Worm (Caenorhabditis elegans) whole organism, L4 larva: Measurements from ENCODE around the gene spr-2.

Experiments
- ZK337.2 ChIP-seq: fragments of 200-800 bp; sonication (Bioruptor generic); IDR thresholded peaks from 2 replicates; pipeline ENCODE4 v1.3.6; 2022; ENCODE audit warnings: missing genetic modification reagents, missing genetic modification characterization, missing compliant biosample characterization
- daf-16 ChIP-seq, 3 experiments: sonication (generic microtip); optimal IDR thresholded peaks; 2 replicates each; lab custom pipeline; 2016 to 2017; ENCODE audit warnings: missing genetic modification characterization in 3 of 3, missing genetic modification reagents in 3 of 3, mild to moderate bottlenecking in 2 of 3, missing compliant biosample characterization in 2 of 3, missing biosample characterization in 1 of 3, moderate library complexity in 1 of 3
- nhr-11 ChIP-seq: fragments of 150-350 bp; optimal IDR thresholded peaks from 2 replicates; lab custom pipeline; 2014; ENCODE audit warnings: missing biosample characterization, missing genetic modification characterization
- nhr-76 ChIP-seq: fragments of 150-350 bp; optimal IDR thresholded peaks from 2 replicates; lab custom pipeline; 2014; ENCODE audit warnings: missing biosample characterization, missing genetic modification characterization
- pha-4 ChIP-seq, 2 experiments: fragments of 150-350 bp in 1 of 2; fragments of 200-800 bp in 1 of 2; sonication (Bioruptor generic) in 1 of 2; IDR thresholded peaks in 1 of 2; optimal IDR thresholded peaks in 1 of 2; 2 replicates each; pipeline versions ENCODE4 v1.3.6 to Lab custom; 2014 to 2022; ENCODE audit warnings: missing genetic modification characterization in 2 of 2, missing genetic modification reagents in 2 of 2, missing biosample characterization in 1 of 2, missing compliant biosample characterization in 1 of 2
- rbr-2 ChIP-seq: sonication (generic microtip); optimal IDR thresholded peaks from 2 replicates; lab custom pipeline; 2016; ENCODE audit warnings: missing genotype, missing genetic modification characterization, missing compliant biosample characterization
- sdz-12 ChIP-seq: fragments of 200-800 bp; sonication (Bioruptor generic); optimal IDR thresholded peaks from 2 replicates; lab custom pipeline; 2018; ENCODE audit warnings: mild to moderate bottlenecking, missing genetic modification characterization, missing compliant biosample characterization
- snpc-4 ChIP-seq: fragments of 150-350 bp; optimal IDR thresholded peaks from 2 replicates; lab custom pipeline; 2014; ENCODE audit warnings: missing biosample characterization, missing genetic modification characterization
- tra-1 ChIP-seq: fragments of 200-800 bp; sonication (Bioruptor generic); IDR thresholded peaks from 2 replicates; pipeline ENCODE4 v1.3.6; 2022; ENCODE audit warnings: missing genetic modification reagents, missing genetic modification characterization, missing compliant biosample characterization

DNA sequence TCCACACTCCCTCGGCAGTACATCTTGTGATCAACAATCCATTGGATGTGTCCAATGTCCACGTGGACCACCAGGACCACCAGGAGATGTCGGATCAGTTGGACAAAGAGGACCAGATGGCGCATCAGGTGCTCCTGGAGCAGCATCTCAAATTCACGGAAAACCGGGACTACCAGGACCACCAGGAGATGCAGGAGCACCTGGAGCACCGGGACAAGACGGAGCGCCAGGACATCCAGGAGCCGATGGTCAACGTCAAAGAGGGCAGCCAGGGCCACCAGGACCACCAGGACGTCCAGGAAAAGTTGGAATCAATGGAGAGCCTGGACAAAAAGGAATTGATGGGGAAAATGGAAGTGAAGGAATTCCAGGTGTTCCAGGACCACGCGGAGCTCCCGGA, 42.3 kb upstream of the spr-2 start:
- TF ChIP-seq nhr-11 (tag; lab: Kevin White, UChicago) (no peak), snpc-4 (tag; lab: Kevin White, UChicago) (no peak), daf-16 (GFP tag; optimal IDR thresholded peaks at IDR 0.05; lab: Kevin White, UChicago) (no peak), daf-16 (tag; optimal IDR thresholded peaks at IDR 0.05; lab: Kevin White, UChicago) (no peak), rbr-2 (tag; lab: Kevin White, UChicago) (no peak), pha-4 (GFP tag; IDR thresholded peaks at IDR 0.05; lab: Robert Waterston, UW) (no peak), pha-4 (tag; optimal IDR thresholded peaks at IDR 0.05; lab: Kevin White, UChicago) (no peak), ZK337.2 (GFP tag; lab: Robert Waterston, UW) (no peak), nhr-76 (tag; lab: Kevin White, UChicago) (no peak), sdz-12 (GFP tag; lab: Kevin White, UChicago) (no peak), tra-1 (GFP tag; lab: Robert Waterston, UW) (no peak)
